Worm (Caenorhabditis elegans): ENCODE data around the gene C35C5.10.

ce11 chrX:11591620-11592019 is 35.6 kb downstream of the C35C5.10 start, which contains the start of gene F52D10.2:
- no peak for TF ChIP-seq T22C8.4 (GFP tag; IDR thresholded peaks at IDR 0.05)
- TF ChIP-seq ztf-23 (GFP tag; IDR thresholded peaks at IDR 0.05) = no peak
- TF ChIP-seq cog-1 (tag; optimal IDR thresholded peaks at IDR 0.05) = no peak
- no peak for TF ChIP-seq klf-2 (GFP tag; conservative IDR thresholded peaks at IDR 0.05)
- no peak for TF ChIP-seq flt-1 (GFP tag; IDR thresholded peaks at IDR 0.05)
- no peak for TF ChIP-seq ztf-29 (GFP tag; IDR thresholded peaks at IDR 0.05)
- no peak for TF ChIP-seq ref-1 (GFP tag; conservative IDR thresholded peaks at IDR 0.05)
- no peak for TF ChIP-seq med-1 (GFP tag; optimal IDR thresholded peaks at IDR 0.05; ENCODE audit: insufficient read depth)
- no peak for TF ChIP-seq tab-1 (GFP tag; IDR thresholded peaks at IDR 0.05)

Data from whole organism, midembryonic.